Fruit fly (Drosophila melanogaster): Measurements from ENCODE around the gene pira.

The pira gene

DNA sequence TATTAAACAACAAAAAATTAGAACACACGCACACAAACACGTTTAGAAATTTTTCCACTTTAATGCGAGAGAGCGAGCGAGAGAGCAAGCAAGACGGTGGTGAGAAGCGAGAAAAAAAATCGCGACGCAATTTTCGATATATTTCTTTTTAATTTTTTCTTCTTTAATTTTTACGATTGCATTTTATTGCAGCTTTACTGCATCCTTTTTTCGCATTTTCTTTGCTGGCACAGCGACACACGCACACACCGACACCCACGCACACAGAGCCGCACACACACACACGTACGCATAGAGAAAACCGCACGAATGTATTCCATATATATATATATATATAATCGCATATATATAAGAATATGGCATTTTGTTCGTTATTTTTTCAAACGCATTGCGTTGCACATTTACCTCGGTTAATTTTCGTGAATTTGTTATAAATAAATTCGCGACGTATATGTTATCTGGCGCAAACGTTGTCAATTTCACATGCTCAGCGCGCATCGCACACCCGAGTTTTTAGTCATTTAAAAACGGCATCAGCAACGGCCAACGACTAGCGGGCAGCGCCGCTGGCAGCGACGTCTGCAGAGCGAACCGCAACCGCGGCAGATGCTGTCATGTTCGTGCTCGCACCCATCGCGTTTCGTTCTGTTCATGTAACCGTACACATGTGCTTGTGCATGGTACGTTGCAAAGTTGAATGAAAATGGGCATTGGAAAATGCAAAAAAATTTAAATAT lies 21.3 kb downstream of the pira start, which contains the start of gene Smr (continued):
- TF ChIP-seq HmgD (GFP tag; optimal IDR thresholded peaks at IDR 0.05) (no peak), sima (GFP tag; optimal IDR thresholded peaks at IDR 0.05) (no peak), amos (GFP tag; IDR thresholded peaks at IDR 0.05; ENCODE audit: partially characterized antibody) (peak; percentile 24; the same call in 1 of the 2 replicates), Blimp-1 (GFP tag; optimal IDR thresholded peaks at IDR 0.05) (no peak), Eip74EF (GFP tag; optimal IDR thresholded peaks at IDR 0.05) (no peak), Hey (tag; optimal IDR thresholded peaks at IDR 0.05) (no peak), sc (optimal IDR thresholded peaks at IDR 0.05) (no peak), sc (GFP tag; optimal IDR thresholded peaks at IDR 0.05) (no peak), Pdp1 (GFP tag; optimal IDR thresholded peaks at IDR 0.05) (no peak), repo (GFP tag; optimal IDR thresholded peaks at IDR 0.05) (no peak), jigr1 (GFP tag; IDR thresholded peaks at IDR 0.05) (no peak), Sry-β (GFP tag; optimal IDR thresholded peaks at IDR 0.05) (no peak), CG10366 (GFP tag; IDR thresholded peaks at IDR 0.05) (no peak), bcd (GFP tag; optimal IDR thresholded peaks at IDR 0.05) (no peak), Mrtf (GFP tag; IDR thresholded peaks at IDR 0.05) (no peak), tin (GFP tag; optimal IDR thresholded peaks at IDR 0.05) (no peak), CG12659 (GFP tag; optimal IDR thresholded peaks at IDR 0.05) (no peak), dmrt11E (tag; optimal IDR thresholded peaks at IDR 0.05) (no peak), hb (GFP tag; IDR thresholded peaks at IDR 0.05; ENCODE audit: partially characterized antibody) (no peak), CG14441 (GFP tag; IDR thresholded peaks at IDR 0.05) (no peak), CG13424 (tag; optimal IDR thresholded peaks at IDR 0.05) (no peak), slp2 (GFP tag; optimal IDR thresholded peaks at IDR 0.05) (no peak), dimm (GFP tag; IDR thresholded peaks at IDR 0.05) (no peak), CTCF (GFP tag; optimal IDR thresholded peaks at IDR 0.05) (no peak), CG15479 (GFP tag; optimal IDR thresholded peaks at IDR 0.05) (peak; percentile 12), Bgb (GFP tag; IDR thresholded peaks at IDR 0.05; ENCODE audit: partially characterized antibody) (no peak), CG6813 (GFP tag; optimal IDR thresholded peaks at IDR 0.05) (no peak), Spps (tag; optimal IDR thresholded peaks at IDR 0.05) (no peak), pb (GFP tag; optimal IDR thresholded peaks at IDR 0.05) (no peak), Dp (GFP tag; optimal IDR thresholded peaks at IDR 0.05) (no peak), ara (GFP tag; IDR thresholded peaks at IDR 0.05) (no peak), CG8388 (GFP tag; optimal IDR thresholded peaks at IDR 0.05) (no peak), CG10209 (GFP tag; optimal IDR thresholded peaks at IDR 0.05) (no peak), dm (GFP tag; optimal IDR thresholded peaks at IDR 0.05) (no peak), Hr51 (GFP tag; optimal IDR thresholded peaks at IDR 0.05) (no peak), CG8924 (tag; optimal IDR thresholded peaks at IDR 0.05) (peak; percentile 49), CG13296 (GFP tag; optimal IDR thresholded peaks at IDR 0.05) (no peak), CG10462 (GFP tag; optimal IDR thresholded peaks at IDR 0.05) (no peak), rib (GFP tag; IDR thresholded peaks at IDR 0.05) (no peak), vfl (GFP tag; optimal IDR thresholded peaks at IDR 0.05) (no peak), CG17359 (tag; optimal IDR thresholded peaks at IDR 0.05) (no peak), Sox100B (GFP tag; optimal IDR thresholded peaks at IDR 0.05) (no peak), CG10431 (GFP tag; optimal IDR thresholded peaks at IDR 0.05) (no peak), CG12391 (tag; optimal IDR thresholded peaks at IDR 0.05) (no peak), Deaf1 (tag; optimal IDR thresholded peaks at IDR 0.05) (no peak), CG33557 (GFP tag; optimal IDR thresholded peaks at IDR 0.05) (no peak), YL-1 (GFP tag; optimal IDR thresholded peaks at IDR 0.05) (no peak), CG3407 (GFP tag; optimal IDR thresholded peaks at IDR 0.05) (peak; percentile 78), lbe (GFP tag; optimal IDR thresholded peaks at IDR 0.05) (no peak), Ravus (GFP tag; IDR thresholded peaks at IDR 0.05) (no peak)

Data from whole organism, embryonic.